Worm (Caenorhabditis elegans): ENCODE measurements around the gene T27E7.3.

DNA sequence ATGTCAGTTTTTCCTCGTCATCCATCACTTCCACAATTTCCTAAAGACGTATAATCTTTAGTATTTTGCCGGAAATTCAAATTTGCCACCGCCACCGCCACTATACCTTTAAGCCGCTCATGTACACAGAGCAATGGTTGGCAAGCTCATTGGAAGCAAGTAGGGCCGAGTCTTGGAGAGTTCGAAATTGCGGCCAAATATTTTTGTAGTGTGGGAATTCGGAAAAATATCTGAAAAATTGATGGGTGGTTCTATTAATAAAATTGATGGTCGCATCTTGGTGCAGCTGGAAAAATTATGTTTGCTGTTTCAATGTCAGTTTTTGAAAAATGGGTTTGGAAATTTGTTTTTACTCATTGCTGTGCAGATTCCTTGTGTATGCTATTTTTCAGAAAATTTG lies 42.8 kb downstream of the T27E7.3 start:
- TF ChIP-seq ama-1 (optimal IDR thresholded peaks at IDR 0.05) (no peak), tra-4 (tag; optimal IDR thresholded peaks at IDR 0.05) (no peak), flt-1 (GFP tag; IDR thresholded peaks at IDR 0.05) (no peak), tbx-11 (GFP tag; IDR thresholded peaks at IDR 0.05) (no peak), tbx-37 (GFP tag; conservative IDR thresholded peaks at IDR 0.05) (no peak), sea-1 (GFP tag; conservative IDR thresholded peaks at IDR 0.05) (no peak)

Data from whole organism, early embryonic.